Fruit fly (Drosophila melanogaster): ENCODE results near the gene mRpL14.

Gene mRpL14

DNA sequence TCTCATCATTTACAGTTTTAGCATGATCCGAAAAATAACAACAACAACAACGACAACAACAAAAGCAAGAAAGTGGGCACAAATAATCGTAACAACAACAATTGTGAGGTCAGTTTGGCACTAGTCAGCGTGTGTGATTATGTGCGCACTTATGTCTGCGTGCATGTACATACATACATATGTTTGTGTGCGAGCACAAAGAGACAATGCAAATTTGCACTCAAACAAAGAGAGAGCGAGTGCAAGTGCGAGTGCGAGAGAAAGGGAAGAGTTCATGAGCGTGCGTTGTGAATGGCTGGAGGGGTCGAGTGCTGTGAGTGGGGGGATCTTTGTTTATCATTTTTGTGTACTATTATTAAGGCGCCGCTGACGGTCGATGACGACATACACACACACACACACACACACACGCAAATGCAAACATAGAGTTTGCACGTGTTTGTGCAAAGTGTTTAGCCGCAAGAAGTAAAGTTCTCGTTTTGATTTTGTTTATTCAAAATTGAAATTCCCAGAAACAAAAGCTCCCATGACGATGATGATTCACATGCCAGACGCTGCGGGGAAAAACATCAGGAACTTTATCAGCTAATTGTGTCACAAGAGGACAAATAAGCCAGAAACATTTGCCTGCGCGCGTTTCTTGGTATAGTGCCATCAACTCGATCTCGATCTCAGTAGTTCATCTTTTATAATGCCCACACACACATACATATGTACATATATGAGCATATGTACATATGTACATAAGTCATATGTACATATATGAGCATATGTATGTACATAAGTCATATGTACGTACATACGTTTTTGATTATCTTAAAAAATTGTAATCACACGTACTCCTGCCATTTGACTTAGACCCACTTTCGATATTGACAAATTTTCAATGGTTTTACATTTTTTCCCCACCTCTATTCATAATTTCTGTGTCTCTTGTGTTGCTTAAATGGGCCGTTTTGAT is 49.7 kb downstream of the mRpL14 start:
- TF ChIP-seq Myc (optimal IDR thresholded peaks at IDR 0.05), result no peak
- peak; percentile 30 for TF ChIP-seq Hnf4 (GFP tag; optimal IDR thresholded peaks at IDR 0.05)
- TF ChIP-seq ey (GFP tag; optimal IDR thresholded peaks at IDR 0.05), result peak; percentile 58
- TF ChIP-seq Dfd (GFP tag; optimal IDR thresholded peaks at IDR 0.05), result peak; percentile 54
- no peak for TF ChIP-seq Rel (GFP tag; optimal IDR thresholded peaks at IDR 0.05)
- peak; percentile 97 for TF ChIP-seq Rel (tag; optimal IDR thresholded peaks at IDR 0.05)
- no peak for TF ChIP-seq N (GFP tag; optimal IDR thresholded peaks at IDR 0.05)
- TF ChIP-seq woc (GFP tag; optimal IDR thresholded peaks at IDR 0.05), result peak; percentile 24
- TF ChIP-seq brk (GFP tag; optimal IDR thresholded peaks at IDR 0.05), result no peak
- no peak for TF ChIP-seq jim (GFP tag; optimal IDR thresholded peaks at IDR 0.05)
- TF ChIP-seq HLH106 (tag; optimal IDR thresholded peaks at IDR 0.05), result peak; percentile 38
- no peak for TF ChIP-seq Sp1 (GFP tag; optimal IDR thresholded peaks at IDR 0.05)
- no peak for TF ChIP-seq CrebA (GFP tag; optimal IDR thresholded peaks at IDR 0.05; ENCODE audit: borderline replicate concordance)
- TF ChIP-seq Jra (GFP tag; optimal IDR thresholded peaks at IDR 0.05), result no peak
- no peak for TF ChIP-seq Mio (GFP tag; optimal IDR thresholded peaks at IDR 0.05)
- peak in 1 of 2 experiments; percentile 81 for TF ChIP-seq dl (GFP tag; optimal IDR thresholded peaks at IDR 0.05; ENCODE audit: insufficient read depth in 1 of 2, partially characterized antibody in 2 of 2)
- TF ChIP-seq Dif (GFP tag; optimal IDR thresholded peaks at IDR 0.05; ENCODE audit: partially characterized antibody), result peak; percentile 62
- TF ChIP-seq dmrt93B (GFP tag; optimal IDR thresholded peaks at IDR 0.05), result peak; percentile 23
- TF ChIP-seq lola (GFP tag; optimal IDR thresholded peaks at IDR 0.05), result no peak
- peak; percentile 56 for TF ChIP-seq rgr (GFP tag; optimal IDR thresholded peaks at IDR 0.05)
- peak; percentile 56 for TF ChIP-seq Hr83 (GFP tag; optimal IDR thresholded peaks at IDR 0.05; ENCODE audit: poor library complexity, severe bottlenecking)
- no peak for TF ChIP-seq sv (GFP tag; optimal IDR thresholded peaks at IDR 0.05)
- TF ChIP-seq h (GFP tag; optimal IDR thresholded peaks at IDR 0.05), result peak; percentile 72
- TF ChIP-seq Abd-B (GFP tag; optimal IDR thresholded peaks at IDR 0.05), result no peak
- no peak for TF ChIP-seq Vsx2 (GFP tag; optimal IDR thresholded peaks at IDR 0.05; ENCODE audit: partially characterized antibody)
- TF ChIP-seq br (GFP tag; optimal IDR thresholded peaks at IDR 0.05), result peak; percentile 56
- no peak for TF ChIP-seq pan (optimal IDR thresholded peaks at IDR 0.05)
- peak; percentile 20 for TF ChIP-seq OdsH (GFP tag; optimal IDR thresholded peaks at IDR 0.05)
- TF ChIP-seq usp (GFP tag; optimal IDR thresholded peaks at IDR 0.05), result no peak
- peak; percentile 37 for TF ChIP-seq psq (GFP tag; optimal IDR thresholded peaks at IDR 0.05)
- no peak for TF ChIP-seq sage (GFP tag; optimal IDR thresholded peaks at IDR 0.05)
- TF ChIP-seq GATAd (GFP tag; optimal IDR thresholded peaks at IDR 0.05), result no peak
- no peak for TF ChIP-seq CG32264 (GFP tag; optimal IDR thresholded peaks at IDR 0.05)
- peak; percentile 75 for TF ChIP-seq fru (GFP tag; optimal IDR thresholded peaks at IDR 0.05)
- TF ChIP-seq foxo (GFP tag; optimal IDR thresholded peaks at IDR 0.05), result peak in 1 of 2 experiments; percentile 82
- TF ChIP-seq CG9705 (GFP tag; optimal IDR thresholded peaks at IDR 0.05), result no peak
- TF ChIP-seq dsf (GFP tag; optimal IDR thresholded peaks at IDR 0.05; ENCODE audit: borderline replicate concordance), result no peak
- TF ChIP-seq Hr78 (GFP tag; optimal IDR thresholded peaks at IDR 0.05), result no peak
- TF ChIP-seq tai (GFP tag; optimal IDR thresholded peaks at IDR 0.05), result no peak

Measured in whole organism, wandering third instar larva.